Worm (Caenorhabditis elegans) whole organism, young adult: ENCODE data around the gene tag-273.
A peak's percentile ranks its signal among the peaks of the same experiment; 100 is the strongest.

Experiments used
- B0261.1 ChIP-seq: sonication (generic microtip); optimal IDR thresholded peaks from 2 replicates; lab custom pipeline; 2016; ENCODE audit warnings: mild to moderate bottlenecking, missing genetic modification characterization, moderate library complexity, missing compliant biosample characterization
- F10E7.11 ChIP-seq: sonication (generic microtip); optimal IDR thresholded peaks from 2 replicates; lab custom pipeline; 2017; ENCODE audit warnings: mild to moderate bottlenecking, missing genetic modification characterization, moderate library complexity, missing compliant biosample characterization
- F23B12.7 ChIP-seq: sonication (generic microtip); optimal IDR thresholded peaks from 2 replicates; lab custom pipeline; 2017; ENCODE audit warnings: missing genetic modification characterization, mild to moderate bottlenecking, missing compliant biosample characterization, antibody characterized with exemption, moderate library complexity; ENCODE audit not compliant: insufficient read depth
- F39B2.1 ChIP-seq: fragments of 200-800 bp; sonication (Bioruptor generic); IDR thresholded peaks from 2 replicates; pipeline ENCODE4 v1.3.6; 2022; ENCODE audit warnings: missing genetic modification reagents, missing genetic modification characterization, missing compliant biosample characterization
- T07F8.4 ChIP-seq: sonication (generic microtip); optimal IDR thresholded peaks from 2 replicates; lab custom pipeline; 2016; ENCODE audit warnings: mild to moderate bottlenecking, missing genetic modification characterization, moderate library complexity, missing compliant biosample characterization
- Y53G8AR.9 ChIP-seq: fragments of 200-800 bp; sonication (Bioruptor generic); conservative IDR thresholded peaks from 2 replicates; pipeline ENCODE4 v1.3.6; 2022; ENCODE audit warnings: missing genetic modification reagents, missing genetic modification characterization, missing compliant biosample characterization
- ama-1 ChIP-seq, 3 experiments: fragments of 150-350 bp in 1 of 3; sonication (generic microtip) in 2 of 3; optimal IDR thresholded peaks; 2 replicates each; lab custom pipeline; 2014 to 2018; ENCODE audit warnings: missing biosample characterization in 2 of 3, missing genetic modification characterization in 2 of 3, missing genetic modification reagents in 2 of 3
- aptf-2 ChIP-seq: fragments of 200-800 bp; sonication (Bioruptor generic); conservative IDR thresholded peaks from 2 replicates; pipeline ENCODE4 v1.3.6; 2022; ENCODE audit warnings: missing genetic modification reagents, missing genetic modification characterization, missing compliant biosample characterization
- athp-1 ChIP-seq: sonication (generic microtip); optimal IDR thresholded peaks from 2 replicates; lab custom pipeline; 2017; ENCODE audit warnings: mild to moderate bottlenecking, missing genetic modification characterization, missing compliant biosample characterization
- attf-6 ChIP-seq: fragments of 200-800 bp; sonication (Bioruptor generic); IDR thresholded peaks from 2 replicates; pipeline ENCODE4 v1.3.6; 2022; ENCODE audit warnings: missing genetic modification reagents, missing genetic modification characterization, missing compliant biosample characterization
- bed-1 ChIP-seq: fragments of 200-800 bp; sonication (Bioruptor generic); IDR thresholded peaks from 2 replicates; pipeline ENCODE4 v1.3.6; 2022; ENCODE audit warnings: missing genetic modification reagents, missing genetic modification characterization, missing compliant biosample characterization
- bed-2 ChIP-seq: fragments of 200-800 bp; sonication (Bioruptor generic); IDR thresholded peaks from 2 replicates; pipeline ENCODE4 v1.3.6; 2022; ENCODE audit warnings: missing genetic modification reagents, missing genetic modification characterization, missing compliant biosample characterization
- cebp-2 ChIP-seq: fragments of 200-800 bp; sonication (Bioruptor generic); IDR thresholded peaks from 2 replicates; pipeline ENCODE4 v1.3.6; 2022; ENCODE audit warnings: missing genetic modification characterization, missing compliant biosample characterization
- ceh-79 ChIP-seq: sonication (generic microtip); optimal IDR thresholded peaks from 2 replicates; lab custom pipeline; 2017; ENCODE audit warnings: mild to moderate bottlenecking, missing genetic modification characterization, missing compliant biosample characterization
- ceh-91 ChIP-seq: fragments of 200-800 bp; sonication (Bioruptor generic); IDR thresholded peaks from 2 replicates; pipeline ENCODE4 v1.3.6; 2022; ENCODE audit warnings: missing genetic modification reagents, missing genetic modification characterization, missing compliant biosample characterization
- ekl-4 ChIP-seq: fragments of 200-800 bp; sonication (Bioruptor generic); IDR thresholded peaks from 2 replicates; pipeline ENCODE4 v1.3.6; 2022; ENCODE audit warnings: missing genetic modification reagents, missing genetic modification characterization, missing compliant biosample characterization
- hmg-1.2 ChIP-seq: fragments of 200-800 bp; sonication (Bioruptor generic); IDR thresholded peaks from 2 replicates; pipeline ENCODE4 v1.3.6; 2022; ENCODE audit warnings: missing genetic modification reagents, missing genetic modification characterization, missing compliant biosample characterization
- hsf-1 ChIP-seq: fragments of 200-800 bp; sonication (Bioruptor generic); IDR thresholded peaks from 2 replicates; pipeline ENCODE4 v1.3.6; 2022; ENCODE audit warnings: missing genetic modification reagents, missing genetic modification characterization, missing compliant biosample characterization
- lag-1 ChIP-seq: fragments of 200-800 bp; sonication (Bioruptor generic); IDR thresholded peaks from 2 replicates; pipeline ENCODE4 v1.3.6; 2022; ENCODE audit warnings: missing genetic modification reagents, missing genetic modification characterization, missing compliant biosample characterization
- lsy-27 ChIP-seq: sonication (generic microtip); optimal IDR thresholded peaks from 2 replicates; lab custom pipeline; 2017; ENCODE audit warnings: missing genetic modification characterization, mild to moderate bottlenecking, missing compliant biosample characterization, antibody characterized with exemption, missing genotype, borderline replicate concordance; ENCODE audit not compliant: insufficient read depth
- madf-6 ChIP-seq: fragments of 200-800 bp; sonication (Bioruptor generic); IDR thresholded peaks from 2 replicates; pipeline ENCODE4 v1.3.6; 2022; ENCODE audit warnings: missing genetic modification reagents, missing genetic modification characterization, missing compliant biosample characterization
- madf-8 ChIP-seq: fragments of 200-800 bp; sonication (Bioruptor generic); conservative IDR thresholded peaks from 2 replicates; pipeline ENCODE4 v1.3.6; 2022; ENCODE audit warnings: missing genetic modification reagents, missing genetic modification characterization, missing compliant biosample characterization
- mxl-1 ChIP-seq: sonication (generic microtip); optimal IDR thresholded peaks from 2 replicates; lab custom pipeline; 2016; ENCODE audit warnings: missing genetic modification characterization, missing compliant biosample characterization
- nhr-90 ChIP-seq: sonication (generic microtip); optimal IDR thresholded peaks from 2 replicates; lab custom pipeline; 2016; ENCODE audit warnings: missing genotype, mild to moderate bottlenecking, missing genetic modification characterization, missing compliant biosample characterization
- rcor-1 ChIP-seq: fragments of 200-800 bp; sonication (Bioruptor generic); IDR thresholded peaks from 2 replicates; pipeline ENCODE4 v1.3.6; 2022; ENCODE audit warnings: missing genetic modification reagents, missing genetic modification characterization, missing compliant biosample characterization
- rpc-1 ChIP-seq, 2 experiments: fragments of 150-350 bp in 1 of 2; sonication (generic microtip) in 1 of 2; optimal IDR thresholded peaks; 2 replicates each; lab custom pipeline; 2014 to 2018; ENCODE audit warnings: missing biosample characterization in 1 of 2, missing genetic modification characterization in 1 of 2, missing genetic modification reagents in 1 of 2, missing genotype in 1 of 2
- snpc-1.1 ChIP-seq: sonication (generic microtip); optimal IDR thresholded peaks from 2 replicates; lab custom pipeline; 2017; ENCODE audit warnings: missing genetic modification characterization, mild to moderate bottlenecking, missing compliant biosample characterization, antibody characterized with exemption, moderate library complexity, missing genotype, missing genetic modification reagents; ENCODE audit not compliant: insufficient read depth
- snpc-4 ChIP-seq, 5 experiments: fragments of 150-350 bp in 1 of 5; sonication (generic microtip) in 4 of 5; optimal IDR thresholded peaks; 2 replicates each; lab custom pipeline; 2014 to 2018; ENCODE audit warnings: missing genetic modification characterization in 5 of 5, missing biosample characterization in 3 of 5, antibody characterized with exemption in 2 of 5, mild to moderate bottlenecking in 2 of 5, missing compliant biosample characterization in 2 of 5, missing genotype in 2 of 5, moderate library complexity in 2 of 5, missing genetic modification reagents in 1 of 5
- tlf-1 ChIP-seq: fragments of 200-800 bp; sonication (Bioruptor generic); optimal IDR thresholded peaks from 2 replicates; lab custom pipeline; 2018; ENCODE audit warnings: mild to moderate bottlenecking, missing genetic modification characterization, missing compliant biosample characterization
- unc-62 ChIP-seq: fragments of 150-350 bp; optimal IDR thresholded peaks from 2 replicates; lab custom pipeline; 2014; ENCODE audit warnings: missing biosample characterization, missing genetic modification reagents, missing genetic modification characterization
- ztf-3 ChIP-seq: fragments of 200-800 bp; sonication (Bioruptor generic); optimal IDR thresholded peaks from 2 replicates; lab custom pipeline; 2018; ENCODE audit warnings: mild to moderate bottlenecking, missing genetic modification characterization, missing compliant biosample characterization

Gene tag-273

DNA sequence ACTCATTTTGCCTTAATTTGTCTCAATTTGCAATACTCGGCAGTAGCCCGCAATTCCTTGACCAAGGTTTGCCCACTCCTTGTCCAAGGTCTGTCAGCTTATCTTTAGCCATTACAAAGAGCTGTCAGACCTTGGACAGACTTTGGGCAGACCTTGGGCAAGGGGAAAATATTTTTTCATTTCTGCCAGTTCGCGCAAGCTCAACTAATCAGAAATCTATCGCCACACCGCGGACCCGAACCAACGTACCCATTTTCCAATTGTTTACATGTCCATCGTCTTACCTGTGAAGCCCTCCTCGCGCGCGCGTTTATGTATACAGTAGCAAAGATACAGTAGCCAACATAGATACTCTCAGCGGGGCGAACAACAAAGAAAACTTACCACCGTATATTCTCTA lies 10.2 kb upstream of the tag-273 start:
- no peak for TF ChIP-seq unc-62
- no peak for TF ChIP-seq bed-2 (GFP tag; lab: Robert Waterston, UW)
- TF ChIP-seq rpc-1 (optimal IDR thresholded peaks at IDR 0.05; lab: Kevin White, UChicago): no peak
- peak; percentile 37 for TF ChIP-seq rpc-1 (tag; optimal IDR thresholded peaks at IDR 0.05; lab: Kevin White, UChicago)
- no peak for TF ChIP-seq mxl-1 (tag; lab: Kevin White, UChicago)
- TF ChIP-seq F23B12.7 (tag; lab: Kevin White, UChicago): no peak
- no peak for TF ChIP-seq hsf-1 (GFP tag; lab: Robert Waterston, UW)
- TF ChIP-seq cebp-2 (GFP tag; lab: Robert Waterston, UW): 0 out of 2 replicates have a peak, but pooled peaks have one; percentile 49
- TF ChIP-seq B0261.1 (tag; lab: Kevin White, UChicago): no peak
- no peak for TF ChIP-seq Y53G8AR.9 (GFP tag; lab: Robert Waterston, UW)
- TF ChIP-seq tlf-1 (GFP tag; lab: Kevin White, UChicago): no peak
- TF ChIP-seq ama-1 (optimal IDR thresholded peaks at IDR 0.05; lab: Kevin White, UChicago): no peak
- no peak for TF ChIP-seq ama-1 (GFP tag; optimal IDR thresholded peaks at IDR 0.05; lab: Kevin White, UChicago)
- TF ChIP-seq rcor-1 (GFP tag; lab: Robert Waterston, UW): no peak
- TF ChIP-seq nhr-90 (tag; lab: Kevin White, UChicago): no peak
- TF ChIP-seq snpc-4 (GFP tag; optimal IDR thresholded peaks at IDR 0.05; lab: Kevin White, UChicago): no peak
- TF ChIP-seq snpc-4 (tag; optimal IDR thresholded peaks at IDR 0.05; lab: Kevin White, UChicago): peak in 1 of 4 experiments; percentile 74
- TF ChIP-seq lag-1: no peak
- TF ChIP-seq attf-6: 0 out of 2 replicates have a peak, but pooled peaks have one; percentile 12
- TF ChIP-seq madf-6 (GFP tag; lab: Robert Waterston, UW): no peak
- TF ChIP-seq madf-8 (GFP tag; lab: Robert Waterston, UW): no peak

DNA sequence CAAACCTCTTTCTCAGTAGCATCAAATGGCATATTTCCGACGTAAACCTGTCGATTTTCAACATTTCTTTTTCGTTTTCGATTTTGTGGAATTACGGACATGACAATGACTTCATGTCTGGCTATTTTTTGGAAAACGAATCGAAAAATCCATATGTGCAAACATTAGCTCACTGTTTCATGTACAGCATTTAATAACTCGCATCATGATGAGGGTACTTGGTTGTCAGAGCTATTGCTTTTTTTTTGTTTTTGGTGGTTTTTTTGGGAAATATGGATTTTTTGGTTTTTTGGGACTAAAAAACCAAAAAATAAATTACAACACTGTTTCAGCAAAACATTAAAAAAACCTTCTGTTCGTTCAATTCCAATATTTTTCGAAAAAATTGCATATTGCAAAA lies 7.4 kb upstream of the tag-273 start, which contains the start of gene Y57G11A.5:
Y57G11A.5 (minus strand) TSS at position 101 of the 400 bp plus-strand sequence.
- no peak for TF ChIP-seq hmg-1.2 (GFP tag; lab: Robert Waterston, UW)
- no peak for TF ChIP-seq F39B2.1 (GFP tag; lab: Robert Waterston, UW)
- no peak for TF ChIP-seq ekl-4 (GFP tag; lab: Robert Waterston, UW)
- TF ChIP-seq ztf-3: no peak
- TF ChIP-seq unc-62: no peak
- TF ChIP-seq ceh-79 (tag; lab: Kevin White, UChicago): no peak
- TF ChIP-seq aptf-2 (GFP tag; lab: Robert Waterston, UW): no peak
- TF ChIP-seq lag-1: no peak
- no peak for TF ChIP-seq T07F8.4
- no peak for TF ChIP-seq ceh-91 (GFP tag; lab: Robert Waterston, UW)
- no peak for TF ChIP-seq attf-6

ce11 chrIV:14510344-14510793 lies 5.4 kb upstream of the tag-273 start:
- TF ChIP-seq attf-6: peak; percentile 84
- peak; percentile 13 for TF ChIP-seq snpc-1.1 (tag; lab: Kevin White, UChicago)
- peak; percentile 25 for TF ChIP-seq snpc-4 (GFP tag; optimal IDR thresholded peaks at IDR 0.05; lab: Kevin White, UChicago)
- TF ChIP-seq snpc-4 (tag; optimal IDR thresholded peaks at IDR 0.05; lab: Kevin White, UChicago): peak in 3 of 4 experiments; percentile 59 to 96 (median 65)

DNA sequence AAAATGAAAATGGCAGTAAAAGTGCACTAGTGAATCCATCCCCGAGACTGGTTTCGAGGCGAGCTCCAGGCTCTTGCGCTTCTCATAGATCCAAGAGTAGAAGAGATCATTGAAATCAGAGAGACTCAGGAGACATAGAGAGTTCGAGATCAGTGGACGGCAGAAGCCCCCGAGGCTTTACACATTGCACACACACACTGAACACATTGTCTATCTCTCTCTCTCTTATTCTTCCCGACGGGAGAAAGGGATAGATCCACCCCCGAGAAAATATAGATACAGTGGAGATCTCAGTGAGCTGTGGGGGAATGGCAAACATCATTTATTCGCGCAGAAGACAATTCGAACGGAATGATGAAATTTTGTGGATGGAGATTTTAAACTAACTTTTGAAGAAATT lies 2.0 kb upstream of the tag-273 start:
- no peak for TF ChIP-seq F10E7.11
- no peak for TF ChIP-seq athp-1 (tag; lab: Kevin White, UChicago)
- TF ChIP-seq lsy-27: no peak
- no peak for TF ChIP-seq F39B2.1 (GFP tag; lab: Robert Waterston, UW)
- no peak for TF ChIP-seq bed-1 (GFP tag; lab: Robert Waterston, UW)
- TF ChIP-seq snpc-1.1 (tag; lab: Kevin White, UChicago): no peak
- no peak for TF ChIP-seq tlf-1 (GFP tag; lab: Kevin White, UChicago)
